Worm (Caenorhabditis elegans) whole organism, young adult: ENCODE data around the gene tin-9.1.

Experiments
- akir-1 ChIP-seq: fragments of 200-800 bp; sonication (Bioruptor generic); optimal IDR thresholded peaks from 2 replicates; lab custom pipeline; 2018; ENCODE audit warnings: mild to moderate bottlenecking, missing genetic modification characterization, moderate library complexity, missing compliant biosample characterization
- tbp1 ChIP-seq: fragments of 200-800 bp; sonication (Bioruptor generic); optimal IDR thresholded peaks from 2 replicates; lab custom pipeline; 2018; ENCODE audit warnings: mild to moderate bottlenecking, missing genetic modification characterization, missing compliant biosample characterization

DNA sequence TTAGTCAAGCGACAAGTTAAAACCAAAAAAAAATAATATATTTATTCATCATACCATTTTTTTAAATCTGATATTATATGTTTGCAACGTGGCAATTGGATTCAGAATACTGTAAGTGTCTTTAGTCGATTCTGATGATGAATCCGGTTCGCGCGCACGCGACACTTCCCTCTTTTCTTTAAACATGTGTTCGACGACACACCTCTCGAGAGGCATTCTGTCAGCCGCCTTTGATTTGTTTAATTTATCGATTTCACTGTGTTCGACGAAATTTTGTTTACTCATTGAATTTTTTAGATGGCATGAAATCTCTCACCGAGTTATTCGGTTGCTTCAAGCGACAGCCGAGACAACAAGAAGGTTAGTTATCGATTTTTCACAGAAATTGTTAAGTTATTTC, 32.7 kb downstream of the tin-9.1 start, which contains the start of gene trxr-1:
- TF ChIP-seq tbp1 (GFP tag; lab: Kevin White, UChicago) (no peak), akir-1 (GFP tag; lab: Kevin White, UChicago) (no peak)
